Worm (Caenorhabditis elegans): Measurements from ENCODE around the gene T01C8.2.

- TF ChIP-seq Y22D7AL.16 (tag; optimal IDR thresholded peaks at IDR 0.05) (no peak), pha-4 (tag; optimal IDR thresholded peaks at IDR 0.05) (no peak), hlh-8 (tag; optimal IDR thresholded peaks at IDR 0.05) (no peak), sox-4 (tag; optimal IDR thresholded peaks at IDR 0.05) (no peak), npax-4 (tag; optimal IDR thresholded peaks at IDR 0.05) (no peak)
Observed at ce11 chrX:16809689-16810088, 23.5 kb downstream of the T01C8.2 start.

Measured in whole organism, late embryonic.